Worm (Caenorhabditis elegans) whole organism, early embryonic: ENCODE data around the gene C07A4.3.
"Not testable (repeated sequence)": the region's sequence is repeated elsewhere in the genome, so short reads cannot be mapped to it uniquely, and the experiment has no call there.

Experiments used
- ama-1 ChIP-seq: fragments of 150-350 bp; optimal IDR thresholded peaks from 2 replicates; lab custom pipeline; 2014
- ceh-13 ChIP-seq: fragments of 200-800 bp; sonication (Bioruptor generic); optimal IDR thresholded peaks from 2 replicates; lab custom pipeline; 2018; ENCODE audit warnings: mild to moderate bottlenecking, missing genetic modification characterization, missing compliant biosample characterization
- flt-1 ChIP-seq: fragments of 200-800 bp; sonication (Bioruptor generic); IDR thresholded peaks from 2 replicates; pipeline ENCODE4 v1.3.6; 2022; ENCODE audit warnings: missing genetic modification characterization, missing compliant biosample characterization
- hmbx-1 ChIP-seq: sonication (generic microtip); optimal IDR thresholded peaks from 2 replicates; lab custom pipeline; 2016; ENCODE audit warnings: mild to moderate bottlenecking, missing genetic modification characterization, missing compliant biosample characterization
- hnd-1 ChIP-seq: sonication (generic microtip); optimal IDR thresholded peaks from 2 replicates; lab custom pipeline; 2016; ENCODE audit warnings: missing genetic modification characterization, missing compliant biosample characterization
- pes-1 ChIP-seq: fragments of 200-800 bp; sonication (Bioruptor generic); IDR thresholded peaks from 2 replicates; pipeline ENCODE4 v1.3.6; 2022; ENCODE audit warnings: missing genetic modification reagents, missing genetic modification characterization, missing compliant biosample characterization

DNA sequence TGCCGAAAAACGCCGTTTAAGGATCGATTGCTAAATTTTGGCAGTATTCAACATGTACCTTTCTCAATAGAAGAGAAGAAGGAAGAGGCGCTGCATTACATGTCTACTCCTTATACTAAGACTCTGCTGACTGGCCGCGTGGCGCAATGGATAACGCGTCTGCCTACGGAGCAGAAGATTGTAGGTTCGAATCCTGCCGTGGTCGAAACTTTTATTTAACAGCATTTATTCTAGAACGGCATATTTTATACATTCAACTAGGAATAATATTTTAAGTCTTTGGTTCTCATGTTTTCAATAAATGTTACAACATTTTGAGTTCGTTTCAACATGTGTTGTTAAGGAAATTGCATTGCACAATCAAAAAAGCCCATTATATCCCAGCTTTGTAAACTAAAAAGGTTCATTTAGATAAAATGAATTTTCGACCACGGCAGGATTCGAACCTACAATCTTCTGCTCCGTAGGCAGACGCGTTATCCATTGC lies 42.2 kb upstream of the C07A4.3 start:
- not testable (repeated sequence) for TF ChIP-seq ama-1 (lab: Kevin White, UChicago)
- TF ChIP-seq ceh-13 (GFP tag; lab: Kevin White, UChicago) (peak; percentile 72), hnd-1 (peak; percentile 76), pes-1 (GFP tag; lab: Robert Waterston, UW) (peak; percentile 92), flt-1 (GFP tag; lab: Robert Waterston, UW) (peak; percentile 87), hmbx-1 (tag; lab: Kevin White, UChicago) (peak; percentile 53)
